Fruit fly (Drosophila melanogaster) whole organism, embryonic: Measurements from ENCODE around the gene dec.

ENCODE experiments used
- Ada2b ChIP-seq: fragments of 200-800 bp; sonication (Bioruptor generic); IDR thresholded peaks from 2 replicates; pipeline ENCODE4 v1.3.6; 2022; ENCODE audit warnings: missing biosample characterization, missing genetic modification characterization
- Awh ChIP-seq: fragments of 200-800 bp; sonication (Bioruptor generic); IDR thresholded peaks from 2 replicates; pipeline ENCODE4, ENCODE4 v1.3.6; 2022; ENCODE audit warnings: missing biosample characterization, missing genetic modification characterization
- CG10462 ChIP-seq: fragments of 200-800 bp; sonication (Bioruptor generic); optimal IDR thresholded peaks from 2 replicates; lab custom pipeline; 2016; ENCODE audit warnings: missing biosample characterization, missing genetic modification characterization
- CG11560 ChIP-seq: fragments of 200-800 bp; sonication (Bioruptor generic); IDR thresholded peaks from 3 replicates; pipeline ENCODE4 v1.3.6; 2022; ENCODE audit warnings: missing biosample characterization, missing genetic modification characterization
- CG13424 ChIP-seq: fragments of 200-800 bp; sonication (Bioruptor generic); optimal IDR thresholded peaks from 2 replicates; lab custom pipeline; 2019; ENCODE audit warnings: missing biosample characterization, mild to moderate bottlenecking, missing genetic modification characterization, moderate library complexity
- CG15011 ChIP-seq: fragments of 200-800 bp; sonication (Bioruptor generic); optimal IDR thresholded peaks from 3 replicates; lab custom pipeline; 2018; ENCODE audit warnings: missing biosample characterization, mild to moderate bottlenecking, missing genetic modification characterization
- CG1602 ChIP-seq: fragments of 200-800 bp; sonication (Bioruptor generic); optimal IDR thresholded peaks from 3 replicates; lab custom pipeline; 2016; ENCODE audit warnings: missing biosample characterization, missing genetic modification characterization
- CG17328 ChIP-seq: fragments of 200-800 bp; sonication (Bioruptor generic); IDR thresholded peaks from 2 replicates; pipeline ENCODE4 v1.3.6; 2022; ENCODE audit warnings: missing biosample characterization, missing genetic modification characterization
- CG31388 ChIP-seq: fragments of 200-800 bp; sonication (Bioruptor generic); optimal IDR thresholded peaks from 2 replicates; lab custom pipeline; 2016; ENCODE audit warnings: missing biosample characterization, missing genetic modification characterization
- CG32532 ChIP-seq: fragments of 200-800 bp; sonication (Bioruptor generic); IDR thresholded peaks from 2 replicates; pipeline ENCODE4 v1.3.6; 2022; ENCODE audit warnings: missing biosample characterization, missing genetic modification characterization
- CG34422 ChIP-seq: fragments of 200-800 bp; sonication (Bioruptor generic); IDR thresholded peaks from 3 replicates; pipeline ENCODE4 v1.3.6; 2022; ENCODE audit warnings: missing biosample characterization, missing genetic modification characterization
- CG7745 ChIP-seq: fragments of 200-800 bp; sonication (Bioruptor generic); optimal IDR thresholded peaks from 2 replicates; lab custom pipeline; 2018; ENCODE audit warnings: missing biosample characterization, mild to moderate bottlenecking, missing genetic modification characterization, moderate library complexity
- CG7786 ChIP-seq: fragments of 200-800 bp; sonication (Bioruptor generic); optimal IDR thresholded peaks from 2 replicates; lab custom pipeline; 2016; ENCODE audit warnings: missing biosample characterization, missing genetic modification characterization
- CG8290 ChIP-seq, 3 experiments: fragments of 200-800 bp; sonication (Bioruptor generic); optimal IDR thresholded peaks; 2 replicates each; lab custom pipeline; 2016 to 2019; ENCODE audit warnings: missing biosample characterization in 3 of 3, missing genetic modification characterization in 3 of 3, mild to moderate bottlenecking in 2 of 3, moderate library complexity in 1 of 3
- CG9817 ChIP-seq: fragments of 200-800 bp; sonication (Bioruptor generic); optimal IDR thresholded peaks from 2 replicates; lab custom pipeline; 2018; ENCODE audit warnings: missing biosample characterization, mild to moderate bottlenecking, missing genetic modification characterization, moderate library complexity
- Deaf1 ChIP-seq: fragments of 200-800 bp; optimal IDR thresholded peaks from 3 replicates; lab custom pipeline; 2019; ENCODE audit warnings: missing biosample characterization, mild to moderate bottlenecking, missing genetic modification characterization, moderate library complexity
- Dek ChIP-seq: fragments of 200-800 bp; sonication (Bioruptor generic); optimal IDR thresholded peaks from 3 replicates; lab custom pipeline; 2019; ENCODE audit warnings: missing biosample characterization, mild to moderate bottlenecking, missing genetic modification characterization, moderate library complexity
- Ets65A ChIP-seq: fragments of 200-800 bp; sonication (Bioruptor generic); peaks from one replicate; lab custom pipeline; 2016; ENCODE audit warnings: missing biosample characterization, missing genetic modification characterization
- HLH3B ChIP-seq: fragments of 200-800 bp; sonication (Bioruptor generic); IDR thresholded peaks from 2 replicates; pipeline ENCODE4 v1.3.6; 2022; ENCODE audit warnings: missing biosample characterization, missing genetic modification characterization
- HmgZ ChIP-seq: fragments of 200-800 bp; sonication (Bioruptor generic); optimal IDR thresholded peaks from 2 replicates; lab custom pipeline; 2018; ENCODE audit warnings: missing biosample characterization, mild to moderate bottlenecking, missing genetic modification characterization
- Hr51 ChIP-seq, 2 experiments: fragments of 200-800 bp; sonication (Bioruptor generic); optimal IDR thresholded peaks; 2 replicates in 1 of 2; 3 replicates in 1 of 2; lab custom pipeline; 2016 to 2018; ENCODE audit warnings: missing biosample characterization in 2 of 2, missing genetic modification characterization in 2 of 2, mild to moderate bottlenecking in 1 of 2, moderate library complexity in 1 of 2
- NC2α ChIP-seq: fragments of 200-800 bp; sonication (Bioruptor generic); optimal IDR thresholded peaks from 2 replicates; lab custom pipeline; 2016; ENCODE audit warnings: missing biosample characterization, missing genetic modification characterization
- Nf-YB ChIP-seq: fragments of 200-800 bp; sonication (Bioruptor generic); optimal IDR thresholded peaks from 3 replicates; lab custom pipeline; 2019; ENCODE audit warnings: missing biosample characterization, mild to moderate bottlenecking, missing genetic modification characterization, moderate library complexity
- Rx ChIP-seq: fragments of 200-800 bp; sonication (Bioruptor generic); IDR thresholded peaks from 2 replicates; pipeline ENCODE4 v1.3.6; 2022; ENCODE audit warnings: missing biosample characterization, missing genetic modification characterization
- Sin3A ChIP-seq: fragments of >200 bp; optimal IDR thresholded peaks from 2 replicates; lab custom pipeline; 2018
- Sox102F ChIP-seq: fragments of 200-800 bp; sonication (Bioruptor generic); optimal IDR thresholded peaks from 2 replicates; lab custom pipeline; 2018; ENCODE audit warnings: missing biosample characterization, mild to moderate bottlenecking, missing genetic modification characterization, moderate library complexity
- Sry-β ChIP-seq: fragments of 200-800 bp; sonication (Bioruptor generic); optimal IDR thresholded peaks from 2 replicates; lab custom pipeline; 2018; ENCODE audit warnings: missing biosample characterization, mild to moderate bottlenecking, missing genetic modification characterization, moderate library complexity
- Taf1 ChIP-seq: fragments of 200-800 bp; sonication (Bioruptor generic); IDR thresholded peaks from 2 replicates; pipeline ENCODE4 v1.3.6; 2022; ENCODE audit warnings: missing biosample characterization, missing genetic modification characterization
- ara ChIP-seq: fragments of 200-800 bp; sonication (Bioruptor generic); IDR thresholded peaks from 2 replicates; pipeline ENCODE4 v1.3.6; 2022; ENCODE audit warnings: missing biosample characterization, missing genetic modification characterization
- ase ChIP-seq: fragments of 200-800 bp; sonication (Bioruptor generic); IDR thresholded peaks from 3 replicates; pipeline ENCODE4 v1.3.6; 2022; ENCODE audit warnings: missing biosample characterization, missing genetic modification characterization
- exex ChIP-seq: fragments of 200-800 bp; sonication (Bioruptor generic); optimal IDR thresholded peaks from 4 replicates; lab custom pipeline; 2018; ENCODE audit warnings: missing biosample characterization, mild to moderate bottlenecking, missing genetic modification characterization, moderate library complexity
- fu2 ChIP-seq: fragments of 200-800 bp; sonication (Bioruptor generic); optimal IDR thresholded peaks from 2 replicates; lab custom pipeline; 2016; ENCODE audit warnings: missing biosample characterization, missing genetic modification characterization
- gem ChIP-seq: fragments of 200-800 bp; sonication (Bioruptor generic); optimal IDR thresholded peaks from 2 replicates; lab custom pipeline; 2019; ENCODE audit warnings: missing biosample characterization, mild to moderate bottlenecking, missing genetic modification characterization, moderate library complexity
- gro ChIP-seq: fragments of 200-800 bp; sonication (Bioruptor generic); optimal IDR thresholded peaks from 2 replicates; lab custom pipeline; 2016; ENCODE audit warnings: missing biosample characterization, missing genetic modification characterization
- h ChIP-seq: fragments of >200 bp; optimal IDR thresholded peaks from 2 replicates; lab custom pipeline; 2017
- lbe ChIP-seq: fragments of 200-800 bp; sonication (Bioruptor generic); optimal IDR thresholded peaks from 2 replicates; lab custom pipeline; 2016; ENCODE audit warnings: missing biosample characterization, mild to moderate bottlenecking, missing genetic modification characterization
- nom ChIP-seq: fragments of 200-800 bp; sonication (Bioruptor generic); optimal IDR thresholded peaks from 2 replicates; lab custom pipeline; 2017; ENCODE audit warnings: missing biosample characterization, missing genetic modification characterization, mild to moderate bottlenecking, moderate library complexity, missing genetic modification reagents
- pho ChIP-seq: fragments of 200-800 bp; sonication (Bioruptor generic); optimal IDR thresholded peaks from 2 replicates; lab custom pipeline; 2016; ENCODE audit warnings: missing biosample characterization, missing genetic modification characterization
- ranshi ChIP-seq: fragments of 200-800 bp; sonication (Bioruptor generic); IDR thresholded peaks from 2 replicates; pipeline ENCODE4 v1.3.6; 2022; ENCODE audit warnings: missing biosample characterization, missing genetic modification characterization
- ro ChIP-seq: fragments of 200-800 bp; sonication (Bioruptor generic); IDR thresholded peaks from 2 replicates; pipeline ENCODE4 v1.3.6; 2022; ENCODE audit warnings: missing biosample characterization, missing genetic modification characterization
- seq ChIP-seq: fragments of 200-800 bp; sonication (Bioruptor generic); IDR thresholded peaks from 2 replicates; pipeline ENCODE4 v1.3.6; 2022; ENCODE audit warnings: missing biosample characterization, missing genetic modification characterization
- ssp ChIP-seq: fragments of 200-800 bp; sonication (Bioruptor generic); IDR thresholded peaks from 2 replicates; pipeline ENCODE4 v1.3.6; 2022; ENCODE audit warnings: missing biosample characterization, missing genetic modification characterization
- stwl ChIP-seq: fragments of 200-800 bp; sonication (Bioruptor generic); optimal IDR thresholded peaks from 3 replicates; lab custom pipeline; 2018; ENCODE audit warnings: missing biosample characterization, mild to moderate bottlenecking, missing genetic modification characterization, moderate library complexity
- tap ChIP-seq: fragments of 200-800 bp; optimal IDR thresholded peaks from 3 replicates; lab custom pipeline; 2019; ENCODE audit warnings: missing biosample characterization, mild to moderate bottlenecking, missing genetic modification characterization, moderate library complexity
- tio ChIP-seq: fragments of 200-800 bp; sonication (Bioruptor generic); optimal IDR thresholded peaks from 2 replicates; lab custom pipeline; 2017; ENCODE audit warnings: missing biosample characterization, missing genetic modification characterization, inconsistent platforms
- trh ChIP-seq: fragments of 200-800 bp; sonication (Bioruptor generic); optimal IDR thresholded peaks from 2 replicates; lab custom pipeline; 2016; ENCODE audit warnings: missing biosample characterization, missing genetic modification characterization
- ttk ChIP-seq: fragments of 200-800 bp; sonication (Bioruptor generic); IDR thresholded peaks from 2 replicates; pipeline ENCODE4 v2.1.2; 2022; ENCODE audit warnings: missing biosample characterization, missing genetic modification characterization
- vnd ChIP-seq: fragments of 200-800 bp; sonication (Bioruptor generic); IDR thresholded peaks from 3 replicates; pipeline ENCODE4 v1.3.6; 2022; ENCODE audit warnings: missing biosample characterization, missing genetic modification characterization; ENCODE audit not compliant: partially characterized antibody
- yki ChIP-seq: fragments of >200 bp; optimal IDR thresholded peaks from 3 replicates; lab custom pipeline; 2018
- zf30C ChIP-seq: fragments of 200-800 bp; sonication (Bioruptor generic); optimal IDR thresholded peaks from 3 replicates; lab custom pipeline; 2018; ENCODE audit warnings: missing biosample characterization, mild to moderate bottlenecking, missing genetic modification characterization

The dec gene

dm6 chrX:7893411-7894122, 20.5 kb upstream of the dec start, which contains the start of the genes CG45089, ND-MNLL and p115 (continued):
- TF ChIP-seq CG13424 (tag; lab: Kevin White, UChicago): peak; percentile 72
- TF ChIP-seq gro: peak; percentile 20
- TF ChIP-seq CG7745: no peak
- peak; percentile 39 for TF ChIP-seq tap (tag; lab: Kevin White, UChicago)
- TF ChIP-seq Hr51 (GFP tag; optimal IDR thresholded peaks at IDR 0.05; lab: Kevin White, UChicago): peak; percentile 35 to 64
- TF ChIP-seq seq: peak; percentile 31; the same call in 1 of the 2 replicates
- peak; percentile 14 for TF ChIP-seq pho (GFP tag; lab: Kevin White, UChicago)
- no peak for TF ChIP-seq ase
- TF ChIP-seq trh (GFP tag; lab: Kevin White, UChicago): no peak
- no peak for TF ChIP-seq yki (lab: Kevin White, UChicago)
- TF ChIP-seq HLH3B (GFP tag; lab: Robert Waterston, UW): peak; percentile 30; the same call in 1 of the 2 replicates
- TF ChIP-seq lbe (GFP tag; lab: Kevin White, UChicago): peak; percentile 54
- TF ChIP-seq Awh (GFP tag; lab: Robert Waterston, UW): peak; percentile 37; the same call in 1 of the 2 replicates
- TF ChIP-seq CG8290 (GFP tag; optimal IDR thresholded peaks at IDR 0.05; lab: Kevin White, UChicago): peak; percentile 70
- TF ChIP-seq CG8290 (tag; optimal IDR thresholded peaks at IDR 0.05; lab: Kevin White, UChicago): no peak
- TF ChIP-seq CG11560: no peak
- peak; percentile 6 for TF ChIP-seq CG31388 (GFP tag; lab: Kevin White, UChicago)
- peak; percentile 59 for TF ChIP-seq stwl (tag; lab: Kevin White, UChicago)
- peak; percentile 48 for TF ChIP-seq Dek (tag; lab: Kevin White, UChicago)
- TF ChIP-seq vnd (GFP tag; lab: Robert Waterston, UW): no peak
- TF ChIP-seq h (lab: Kevin White, UChicago): no peak
- peak; percentile 19 for TF ChIP-seq tio (GFP tag; lab: Kevin White, UChicago)
- no peak for TF ChIP-seq Taf1 (GFP tag; lab: Robert Waterston, UW)
- peak; percentile 20 for TF ChIP-seq fu2 (GFP tag; lab: Kevin White, UChicago)
- peak; percentile 78 for TF ChIP-seq gem (tag; lab: Kevin White, UChicago)
- TF ChIP-seq Ada2b: peak; percentile 42; the same call in 1 of the 2 replicates
- peak; percentile 11 for TF ChIP-seq CG7786 (GFP tag; lab: Kevin White, UChicago)
- TF ChIP-seq CG34422: peak; percentile 56; the same call in 1 of the 3 replicates
- TF ChIP-seq Sin3A: peak; percentile 56
- TF ChIP-seq ro (GFP tag; lab: Robert Waterston, UW): no peak
- peak; percentile 55 for TF ChIP-seq ssp (GFP tag; lab: Robert Waterston, UW)
- TF ChIP-seq NC2α: no peak
- no peak for TF ChIP-seq nom (GFP tag; lab: Kevin White, UChicago)
- TF ChIP-seq zf30C (GFP tag; lab: Kevin White, UChicago): no peak
- TF ChIP-seq ttk (GFP tag; lab: Robert Waterston, UW): peak; percentile 36; the same call in 1 of the 2 replicates
- TF ChIP-seq CG9817 (tag; lab: Kevin White, UChicago): peak; percentile 62
- 0 out of 2 replicates have a peak, but pooled peaks have one; percentile 42 for TF ChIP-seq CG17328 (GFP tag; lab: Robert Waterston, UW)
- TF ChIP-seq Ets65A (GFP tag; lab: Kevin White, UChicago): peak; percentile 93
- TF ChIP-seq Nf-YB (GFP tag; lab: Kevin White, UChicago): peak; percentile 19
- peak; percentile 43; the same call in 1 of the 2 replicates for TF ChIP-seq CG32532
- no peak for TF ChIP-seq ara (GFP tag; lab: Robert Waterston, UW)
- TF ChIP-seq Rx (GFP tag; lab: Robert Waterston, UW): 0 out of 2 replicates have a peak, but pooled peaks have one; percentile 3
- peak; percentile 55 for TF ChIP-seq HmgZ (tag; lab: Kevin White, UChicago)
- TF ChIP-seq Deaf1: peak; percentile 15
- TF ChIP-seq Sox102F (GFP tag; lab: Kevin White, UChicago): peak; percentile 55
- no peak for TF ChIP-seq ranshi (GFP tag; lab: Robert Waterston, UW)
- TF ChIP-seq CG15011: no peak
- peak; percentile 33 for TF ChIP-seq CG1602 (GFP tag; lab: Kevin White, UChicago)
- peak; percentile 32 for TF ChIP-seq exex (tag; lab: Kevin White, UChicago)
- peak; percentile 24 for TF ChIP-seq CG10462
- TF ChIP-seq Sry-β (GFP tag; lab: Kevin White, UChicago): peak; percentile 89
